Worm (Caenorhabditis elegans): ENCODE measurements around the gene srh-275.

DNA sequence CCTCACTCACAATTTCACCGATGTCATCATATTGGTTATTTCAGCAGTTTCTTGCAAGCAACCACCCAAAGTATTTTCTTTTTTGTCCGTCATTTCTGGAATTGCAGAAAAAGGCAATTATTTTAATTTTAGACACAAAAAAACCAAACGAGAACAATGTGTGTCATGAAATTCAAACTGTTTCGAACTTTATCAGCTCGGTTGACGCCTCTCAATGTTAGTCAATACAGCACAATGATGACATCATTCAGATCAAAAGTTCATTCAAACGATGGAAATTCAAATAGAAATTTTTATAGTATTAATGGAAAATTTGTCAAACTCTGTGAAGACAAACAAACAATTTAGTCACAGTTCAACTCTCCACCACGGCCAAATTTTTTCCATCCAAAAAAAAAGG is 39.1 kb downstream of the srh-275 start, which contains the start of gene fbxa-105:
- TF ChIP-seq med-1 (GFP tag; optimal IDR thresholded peaks at IDR 0.05; ENCODE audit: insufficient read depth) (no peak), flt-1 (GFP tag; IDR thresholded peaks at IDR 0.05) (no peak), ztf-23 (GFP tag; IDR thresholded peaks at IDR 0.05) (no peak), ref-1 (GFP tag; conservative IDR thresholded peaks at IDR 0.05) (no peak), ztf-29 (GFP tag; IDR thresholded peaks at IDR 0.05) (no peak)
